Worm (Caenorhabditis elegans) whole organism, mixed stage, embryonic: ENCODE data around the gene C46G7.2.

Experiments used
- blmp-1 ChIP-seq: fragments of 150-350 bp; optimal IDR thresholded peaks from 2 replicates; lab custom pipeline; 2014; ENCODE audit warnings: missing biosample characterization, missing genetic modification characterization
- ceh-43 ChIP-seq: fragments of 200-800 bp; sonication (Bioruptor generic); optimal IDR thresholded peaks from 2 replicates; lab custom pipeline; 2018; ENCODE audit warnings: mild to moderate bottlenecking, missing genetic modification characterization, moderate library complexity, missing compliant biosample characterization
- ceh-83 ChIP-seq: fragments of 200-800 bp; sonication (Bioruptor generic); optimal IDR thresholded peaks from 2 replicates; lab custom pipeline; 2018; ENCODE audit warnings: mild to moderate bottlenecking, missing genetic modification characterization, missing compliant biosample characterization
- elt-3 ChIP-seq: fragments of 150-350 bp; optimal IDR thresholded peaks from 2 replicates; lab custom pipeline; 2014; ENCODE audit warnings: missing biosample characterization, missing genetic modification characterization
- lin-13 ChIP-seq: fragments of 150-350 bp; optimal IDR thresholded peaks from 2 replicates; lab custom pipeline; 2014; ENCODE audit warnings: missing biosample characterization, missing genetic modification characterization
- mab-5 ChIP-seq: fragments of 150-350 bp; optimal IDR thresholded peaks from 2 replicates; lab custom pipeline; 2014; ENCODE audit warnings: missing biosample characterization, missing genetic modification characterization
- nhr-28 ChIP-seq: fragments of 150-350 bp; optimal IDR thresholded peaks from 2 replicates; lab custom pipeline; 2014; ENCODE audit warnings: missing biosample characterization, missing genetic modification characterization
- nhr-76 ChIP-seq: sonication (generic microtip); optimal IDR thresholded peaks from 2 replicates; lab custom pipeline; 2017; ENCODE audit warnings: missing biosample characterization, missing genetic modification characterization
- pha-4 ChIP-seq: fragments of 150-350 bp; optimal IDR thresholded peaks from 2 replicates; lab custom pipeline; 2018; ENCODE audit warnings: missing biosample characterization, missing genetic modification reagents, missing genetic modification characterization
- snpc-4 ChIP-seq: fragments of 150-350 bp; optimal IDR thresholded peaks from 2 replicates; lab custom pipeline; 2014; ENCODE audit warnings: missing biosample characterization, missing genetic modification characterization
- unc-39 ChIP-seq: fragments of 150-350 bp; optimal IDR thresholded peaks from 2 replicates; lab custom pipeline; 2014; ENCODE audit warnings: missing biosample characterization, missing genetic modification characterization
- ztf-11 ChIP-seq: fragments of 150-350 bp; optimal IDR thresholded peaks from 2 replicates; lab custom pipeline; 2014; ENCODE audit warnings: missing biosample characterization, missing genetic modification characterization

ce11 chrIV:6048462-6048861 is 33.5 kb downstream of the C46G7.2 start:
- TF ChIP-seq blmp-1 (tag; lab: Kevin White, UChicago) (no peak), unc-39 (tag; lab: Kevin White, UChicago) (no peak), pha-4 (no peak), mab-5 (tag; lab: Kevin White, UChicago) (no peak), lin-13 (tag; lab: Kevin White, UChicago) (no peak), nhr-76 (tag; lab: Kevin White, UChicago) (no peak), ceh-83 (GFP tag; lab: Kevin White, UChicago) (no peak), ceh-43 (no peak), snpc-4 (tag; lab: Kevin White, UChicago) (no peak), elt-3 (tag; lab: Kevin White, UChicago) (no peak), nhr-28 (tag; lab: Kevin White, UChicago) (no peak), ztf-11 (tag; lab: Kevin White, UChicago) (no peak)
